Worm (Caenorhabditis elegans) whole organism, L3 larva: ENCODE data around the gene D2089.8.

Experiments used
- ceh-28 ChIP-seq: fragments of 150-350 bp; optimal IDR thresholded peaks from 2 replicates; lab custom pipeline; 2014; ENCODE audit warnings: missing biosample characterization, missing genetic modification reagents, missing genetic modification characterization
- eor-1 ChIP-seq, 2 experiments: fragments of 150-350 bp; optimal IDR thresholded peaks; 2 replicates each; lab custom pipeline; 2014 to 2018; ENCODE audit warnings: missing biosample characterization in 2 of 2, missing genetic modification characterization in 2 of 2
- fos-1 ChIP-seq: fragments of 150-350 bp; optimal IDR thresholded peaks from 2 replicates; lab custom pipeline; 2014; ENCODE audit warnings: missing biosample characterization, missing genetic modification characterization
- jun-1 ChIP-seq: fragments of 150-350 bp; optimal IDR thresholded peaks from 2 replicates; lab custom pipeline; 2014; ENCODE audit warnings: missing biosample characterization, missing genetic modification reagents, missing genetic modification characterization
- mdl-1 ChIP-seq: fragments of 150-350 bp; optimal IDR thresholded peaks from 2 replicates; lab custom pipeline; 2014; ENCODE audit warnings: missing biosample characterization, missing genetic modification characterization
- nfya-1 ChIP-seq: sonication (generic microtip); optimal IDR thresholded peaks from 2 replicates; lab custom pipeline; 2017; ENCODE audit warnings: missing genetic modification characterization, mild to moderate bottlenecking, missing compliant biosample characterization, antibody characterized with exemption, moderate library complexity; ENCODE audit not compliant: insufficient read depth
- nhr-43 ChIP-seq: sonication (generic microtip); optimal IDR thresholded peaks from 2 replicates; lab custom pipeline; 2016; ENCODE audit warnings: mild to moderate bottlenecking, missing genetic modification characterization, missing compliant biosample characterization; ENCODE audit not compliant: poor library complexity, severe bottlenecking
- pha-4 ChIP-seq: fragments of 150-350 bp; optimal IDR thresholded peaks from 2 replicates; lab custom pipeline; 2014; ENCODE audit warnings: missing biosample characterization, missing genetic modification reagents, missing genetic modification characterization
- skn-1 ChIP-seq: fragments of 150-350 bp; optimal IDR thresholded peaks from 2 replicates; lab custom pipeline; 2014; ENCODE audit warnings: missing biosample characterization, missing genetic modification characterization

DNA sequence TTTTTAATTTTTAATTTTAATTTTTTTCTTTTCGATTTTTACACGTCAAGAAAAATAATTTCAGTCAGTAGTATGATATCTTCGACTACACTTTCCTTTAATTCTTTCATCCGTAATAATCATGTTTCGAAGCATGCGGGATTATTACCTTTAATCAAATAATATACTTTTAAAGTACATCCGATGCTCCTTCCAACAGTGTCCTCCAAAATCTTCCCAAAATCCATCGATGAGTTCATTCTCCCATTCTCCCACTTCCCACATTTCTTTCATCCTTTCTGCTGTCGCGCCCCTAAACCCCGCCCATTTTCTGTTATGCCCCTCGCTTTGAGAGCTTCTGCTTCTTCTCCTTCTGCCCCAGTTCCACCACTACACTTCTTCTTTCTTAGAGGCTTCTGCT lies 32.1 kb upstream of the D2089.8 start, which contains the start of gene lgc-57:
- no peak for TF ChIP-seq eor-1 (tag; optimal IDR thresholded peaks at IDR 0.05; lab: Kevin White, UChicago)
- TF ChIP-seq fos-1 (tag; lab: Kevin White, UChicago): no peak
- TF ChIP-seq mdl-1 (tag; lab: Kevin White, UChicago): no peak
- no peak for TF ChIP-seq skn-1 (tag; lab: Kevin White, UChicago)
- no peak for TF ChIP-seq pha-4 (tag; lab: Kevin White, UChicago)
- no peak for TF ChIP-seq jun-1 (tag; lab: Kevin White, UChicago)
- no peak for TF ChIP-seq nfya-1 (tag; lab: Kevin White, UChicago)
- TF ChIP-seq ceh-28 (tag; lab: Kevin White, UChicago): no peak
- no peak for TF ChIP-seq nhr-43 (tag; lab: Kevin White, UChicago)
